Worm (Caenorhabditis elegans) whole organism, early embryonic: ENCODE data around the gene sri-42.
"Not testable (repeated sequence)": the region's sequence is repeated elsewhere in the genome, so short reads cannot be mapped to it uniquely, and the experiment has no call there.

Experiments
- aly-1 ChIP-seq: sonication (generic microtip); optimal IDR thresholded peaks from 2 replicates; lab custom pipeline; 2016; ENCODE audit warnings: missing genetic modification characterization, missing compliant biosample characterization
- ama-1 ChIP-seq: fragments of 150-350 bp; optimal IDR thresholded peaks from 2 replicates; lab custom pipeline; 2014
- hmbx-1 ChIP-seq: sonication (generic microtip); optimal IDR thresholded peaks from 2 replicates; lab custom pipeline; 2016; ENCODE audit warnings: mild to moderate bottlenecking, missing genetic modification characterization, missing compliant biosample characterization
- sea-1 ChIP-seq: fragments of 200-800 bp; sonication (Bioruptor generic); conservative IDR thresholded peaks from 2 replicates; pipeline ENCODE4 v1.3.6; 2022; ENCODE audit warnings: missing genetic modification characterization, missing compliant biosample characterization
- tbx-37 ChIP-seq: fragments of 200-800 bp; sonication (Bioruptor generic); conservative IDR thresholded peaks from 2 replicates; pipeline ENCODE4 v1.3.6; 2022; ENCODE audit warnings: missing genetic modification reagents, missing genetic modification characterization, missing compliant biosample characterization

ce11 chrII:3191544-3191943 lies 48.8 kb upstream of the sri-42 start, which contains the start of gene Y27F2A.9:
- not testable (repeated sequence) for TF ChIP-seq aly-1 (tag; lab: Kevin White, UChicago); tbx-37; ama-1 (lab: Kevin White, UChicago); sea-1 (GFP tag; lab: Robert Waterston, UW); hmbx-1 (tag; lab: Kevin White, UChicago)
